Worm (Caenorhabditis elegans) whole organism, L2 larva: Measurements from ENCODE around the gene haf-3.

Experiments
- C34F6.9 ChIP-seq: fragments of 150-350 bp; optimal IDR thresholded peaks from 2 replicates; lab custom pipeline; 2014; ENCODE audit warnings: missing biosample characterization, missing genetic modification characterization
- F13H6.1 ChIP-seq: sonication (generic microtip); optimal IDR thresholded peaks from 2 replicates; lab custom pipeline; 2016; ENCODE audit warnings: missing genetic modification characterization, missing compliant biosample characterization
- Y55F3AM.14 ChIP-seq: fragments of 200-800 bp; sonication (Bioruptor generic); optimal IDR thresholded peaks from 2 replicates; lab custom pipeline; 2018; ENCODE audit warnings: mild to moderate bottlenecking, missing genetic modification characterization, missing compliant biosample characterization
- ZK546.5 ChIP-seq: sonication (generic microtip); optimal IDR thresholded peaks from 2 replicates; lab custom pipeline; 2017; ENCODE audit warnings: missing biosample characterization, missing genetic modification characterization
- alr-1 ChIP-seq: fragments of 150-350 bp; optimal IDR thresholded peaks from 2 replicates; lab custom pipeline; 2014; ENCODE audit warnings: missing biosample characterization, missing genetic modification characterization
- aly-2 ChIP-seq: fragments of 150-350 bp; optimal IDR thresholded peaks from 2 replicates; lab custom pipeline; 2014; ENCODE audit warnings: missing biosample characterization, missing genetic modification characterization
- ama-1 ChIP-seq: fragments of 150-350 bp; optimal IDR thresholded peaks from 2 replicates; lab custom pipeline; 2018; ENCODE audit warnings: inconsistent platforms
- blmp-1 ChIP-seq: sonication (generic microtip); optimal IDR thresholded peaks from 2 replicates; lab custom pipeline; 2017; ENCODE audit warnings: missing genetic modification characterization, mild to moderate bottlenecking, missing compliant biosample characterization, antibody characterized with exemption, moderate library complexity; ENCODE audit not compliant: insufficient read depth
- crh-2 ChIP-seq: sonication (generic microtip); optimal IDR thresholded peaks from 2 replicates; lab custom pipeline; 2017; ENCODE audit warnings: missing biosample characterization, missing genetic modification characterization
- dmd-4 ChIP-seq: sonication (generic microtip); optimal IDR thresholded peaks from 2 replicates; lab custom pipeline; 2017; ENCODE audit warnings: missing biosample characterization, missing genetic modification characterization
- elt-1 ChIP-seq: fragments of 150-350 bp; optimal IDR thresholded peaks from 2 replicates; lab custom pipeline; 2014; ENCODE audit warnings: missing biosample characterization, missing genetic modification characterization
- elt-3 ChIP-seq: sonication (generic microtip); optimal IDR thresholded peaks from 2 replicates; lab custom pipeline; 2017; ENCODE audit warnings: missing biosample characterization, missing genetic modification characterization
- fos-1 ChIP-seq: fragments of 150-350 bp; optimal IDR thresholded peaks from 2 replicates; lab custom pipeline; 2014; ENCODE audit warnings: missing biosample characterization, missing genetic modification characterization
- gmeb-1 ChIP-seq: fragments of 150-350 bp; optimal IDR thresholded peaks from 2 replicates; lab custom pipeline; 2014; ENCODE audit warnings: missing biosample characterization, missing genetic modification characterization
- lin-11 ChIP-seq: fragments of 150-350 bp; sonication (generic microtip); optimal IDR thresholded peaks from 2 replicates; lab custom pipeline; 2014; ENCODE audit warnings: missing biosample characterization, missing genetic modification characterization, inconsistent platforms, mixed read lengths
- lin-13 ChIP-seq: fragments of 150-350 bp; optimal IDR thresholded peaks from 2 replicates; lab custom pipeline; 2014; ENCODE audit warnings: missing biosample characterization, missing genetic modification reagents, missing genetic modification characterization
- lin-39 ChIP-seq: fragments of 150-350 bp; optimal IDR thresholded peaks from 2 replicates; lab custom pipeline; 2014; ENCODE audit warnings: missing biosample characterization, missing genetic modification reagents, missing genetic modification characterization
- mab-5 ChIP-seq: fragments of 150-350 bp; optimal IDR thresholded peaks from 2 replicates; lab custom pipeline; 2014; ENCODE audit warnings: missing biosample characterization, missing genetic modification characterization
- mdl-1 ChIP-seq, 2 experiments: fragments of 150-350 bp in 1 of 2; sonication (generic microtip) in 1 of 2; optimal IDR thresholded peaks; 2 replicates each; lab custom pipeline; 2017; ENCODE audit warnings: missing biosample characterization in 2 of 2, missing genetic modification characterization in 2 of 2
- nhr-11 ChIP-seq: fragments of 150-350 bp; optimal IDR thresholded peaks from 2 replicates; lab custom pipeline; 2014; ENCODE audit warnings: missing biosample characterization, missing genetic modification characterization
- nhr-12 ChIP-seq: fragments of 150-350 bp; optimal IDR thresholded peaks from 2 replicates; lab custom pipeline; 2014; ENCODE audit warnings: missing biosample characterization, missing genetic modification characterization
- nhr-129 ChIP-seq: fragments of 150-350 bp; optimal IDR thresholded peaks from 2 replicates; lab custom pipeline; 2014; ENCODE audit warnings: missing biosample characterization, missing genetic modification characterization
- nhr-21 ChIP-seq: fragments of 150-350 bp; optimal IDR thresholded peaks from 2 replicates; lab custom pipeline; 2014; ENCODE audit warnings: missing biosample characterization, missing genetic modification characterization
- nhr-237 ChIP-seq: fragments of 150-350 bp; optimal IDR thresholded peaks from 2 replicates; lab custom pipeline; 2014; ENCODE audit warnings: missing biosample characterization, missing genetic modification characterization
- nhr-25 ChIP-seq: fragments of 150-350 bp; sonication (generic microtip); optimal IDR thresholded peaks from 3 replicates; lab custom pipeline; 2014; ENCODE audit warnings: missing biosample characterization, missing genetic modification characterization
- nhr-77 ChIP-seq: fragments of 150-350 bp; optimal IDR thresholded peaks from 2 replicates; lab custom pipeline; 2014; ENCODE audit warnings: missing biosample characterization, missing genetic modification characterization
- sem-4 ChIP-seq: fragments of 150-350 bp; optimal IDR thresholded peaks from 2 replicates; lab custom pipeline; 2014; ENCODE audit warnings: missing biosample characterization, missing genetic modification reagents, missing genetic modification characterization
- skn-1 ChIP-seq: sonication (generic microtip); optimal IDR thresholded peaks from 2 replicates; lab custom pipeline; 2017; ENCODE audit warnings: missing biosample characterization, missing genetic modification characterization
- sma-3 ChIP-seq: sonication (generic microtip); optimal IDR thresholded peaks from 2 replicates; lab custom pipeline; 2016; ENCODE audit warnings: missing genetic modification reagents, missing genetic modification characterization, missing compliant biosample characterization
- sma-9 ChIP-seq, 2 experiments: fragments of 150-350 bp in 1 of 2; sonication (generic microtip) in 1 of 2; optimal IDR thresholded peaks; 2 replicates each; lab custom pipeline; 2014 to 2016; ENCODE audit warnings: missing genetic modification characterization in 2 of 2, mild to moderate bottlenecking in 1 of 2, missing biosample characterization in 1 of 2, missing compliant biosample characterization in 1 of 2, missing genetic modification reagents in 1 of 2, moderate library complexity in 1 of 2
- unc-39 ChIP-seq: fragments of 150-350 bp; optimal IDR thresholded peaks from 2 replicates; lab custom pipeline; 2014; ENCODE audit warnings: missing biosample characterization, missing genetic modification characterization
- unc-62 ChIP-seq: fragments of 150-350 bp; optimal IDR thresholded peaks from 2 replicates; lab custom pipeline; 2014; ENCODE audit warnings: missing biosample characterization, missing genetic modification reagents, missing genetic modification characterization
- zag-1 ChIP-seq: fragments of 150-350 bp; optimal IDR thresholded peaks from 2 replicates; lab custom pipeline; 2014; ENCODE audit warnings: missing biosample characterization, missing genetic modification characterization
- ztf-11 ChIP-seq: sonication (generic microtip); optimal IDR thresholded peaks from 2 replicates; lab custom pipeline; 2017; ENCODE audit warnings: missing biosample characterization, missing genetic modification characterization
- ztf-4 ChIP-seq: fragments of 150-350 bp; optimal IDR thresholded peaks from 2 replicates; lab custom pipeline; 2014; ENCODE audit warnings: missing biosample characterization, missing genetic modification characterization

The haf-3 gene

DNA sequence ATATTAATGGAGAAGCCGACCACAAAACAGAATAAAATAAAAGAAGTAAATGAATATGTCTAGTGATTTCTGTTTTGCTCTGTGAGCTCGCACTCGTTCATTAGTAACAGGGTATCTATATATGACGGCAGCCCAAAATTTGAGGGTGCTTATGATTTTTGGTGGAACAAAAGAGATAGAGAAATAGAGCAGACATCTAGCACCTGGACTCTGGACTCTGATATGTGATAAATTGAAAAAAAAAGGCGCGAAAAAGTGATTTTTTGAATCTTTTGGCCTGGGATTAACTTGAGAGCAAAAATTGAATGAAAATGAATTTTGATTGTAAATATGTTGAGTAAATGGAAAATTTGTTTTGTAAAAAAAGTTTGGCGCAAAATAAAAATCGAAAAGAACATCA lies 10.7 kb upstream of the haf-3 start, which contains the start of gene nhr-283:
nhr-283 (minus strand) TSS at position 101 of the 400 bp plus-strand sequence.
- TF ChIP-seq dmd-4, result no peak
- no peak for TF ChIP-seq alr-1 (tag; lab: Kevin White, UChicago)
- no peak for TF ChIP-seq nhr-21
- no peak for TF ChIP-seq ztf-11 (tag; lab: Kevin White, UChicago)
- TF ChIP-seq nhr-129 (tag; lab: Kevin White, UChicago), result no peak
- TF ChIP-seq gmeb-1 (tag; lab: Kevin White, UChicago), result no peak
- TF ChIP-seq unc-62, result no peak
- no peak for TF ChIP-seq nhr-12
- TF ChIP-seq zag-1 (tag; lab: Kevin White, UChicago), result no peak
- no peak for TF ChIP-seq elt-1 (tag; lab: Kevin White, UChicago)
- TF ChIP-seq crh-2 (tag; lab: Kevin White, UChicago), result no peak
- no peak for TF ChIP-seq fos-1 (tag; lab: Kevin White, UChicago)
- TF ChIP-seq aly-2 (tag; lab: Kevin White, UChicago), result no peak
- no peak for TF ChIP-seq ztf-4 (tag; lab: Kevin White, UChicago)
- no peak for TF ChIP-seq Y55F3AM.14
- TF ChIP-seq ZK546.5, result no peak
- no peak for TF ChIP-seq sem-4 (tag; lab: Kevin White, UChicago)
- TF ChIP-seq nhr-237 (tag; lab: Kevin White, UChicago), result no peak
- TF ChIP-seq sma-3, result no peak
- no peak for TF ChIP-seq blmp-1

DNA sequence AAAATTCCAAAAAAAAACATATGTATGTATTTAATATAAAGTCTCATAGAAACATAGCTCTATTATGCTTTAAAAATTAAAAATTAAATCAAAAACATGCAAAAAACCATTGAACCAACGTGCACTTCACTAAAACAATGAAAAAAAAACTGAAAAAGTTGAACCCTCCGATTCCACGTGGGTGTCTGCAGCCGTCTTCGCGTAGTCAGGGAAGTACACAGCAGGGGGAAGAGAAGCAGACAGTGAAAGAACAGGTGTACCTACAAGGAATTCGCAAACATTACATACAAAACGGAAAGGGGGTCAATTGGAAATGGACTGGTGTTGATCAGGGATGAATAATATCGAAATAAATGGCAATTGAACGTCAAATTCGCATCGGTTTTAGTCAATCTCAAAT lies 8.0 kb upstream of the haf-3 start:
- TF ChIP-seq sma-9 (GFP tag; optimal IDR thresholded peaks at IDR 0.05; lab: Kevin White, UChicago) (peak; percentile 29), sma-9 (tag; optimal IDR thresholded peaks at IDR 0.05; lab: Kevin White, UChicago) (no peak), unc-39 (tag; lab: Kevin White, UChicago) (no peak), lin-11 (tag; lab: Kevin White, UChicago) (no peak), ama-1 (lab: Kevin White, UChicago) (no peak), skn-1 (tag; lab: Kevin White, UChicago) (no peak), nhr-129 (tag; lab: Kevin White, UChicago) (no peak), mdl-1 (tag; optimal IDR thresholded peaks at IDR 0.05; lab: Kevin White, UChicago) (peak in 1 of 2 experiments; percentile 1)

DNA sequence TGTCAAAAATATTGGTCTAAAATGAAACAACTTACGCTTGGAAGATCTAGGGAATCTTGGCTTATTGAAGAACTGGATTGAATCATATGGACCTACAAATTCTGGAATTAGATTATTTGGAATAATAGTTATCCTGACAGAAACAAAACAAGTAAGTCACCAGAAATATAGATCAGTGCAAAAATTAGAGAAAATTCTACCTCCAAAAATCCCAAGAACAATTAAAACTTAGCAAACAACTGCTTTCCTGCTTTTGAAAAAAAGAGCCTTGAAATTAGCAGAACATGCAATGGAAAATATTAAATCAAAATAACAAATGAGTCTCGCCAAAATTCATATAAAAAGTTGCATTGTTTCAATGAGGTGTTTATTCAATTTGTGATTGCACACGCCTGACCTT lies 7.2 kb upstream of the haf-3 start, which contains the start of gene nhr-60:
nhr-60 (minus strand) TSS at position 101 of the 400 bp plus-strand sequence.
- TF ChIP-seq crh-2 (tag; lab: Kevin White, UChicago) (no peak), fos-1 (tag; lab: Kevin White, UChicago) (no peak), mab-5 (no peak), ama-1 (lab: Kevin White, UChicago) (no peak), nhr-25 (tag; lab: Kevin White, UChicago) (no peak), elt-3 (tag; lab: Kevin White, UChicago) (no peak), lin-11 (tag; lab: Kevin White, UChicago) (no peak), mdl-1 (tag; optimal IDR thresholded peaks at IDR 0.05; lab: Kevin White, UChicago) (no peak), lin-13 (GFP tag; lab: Kevin White, UChicago) (no peak), nhr-21 (no peak), F13H6.1 (tag; lab: Kevin White, UChicago) (no peak), gmeb-1 (tag; lab: Kevin White, UChicago) (no peak), nhr-77 (tag; lab: Kevin White, UChicago) (no peak), zag-1 (tag; lab: Kevin White, UChicago) (no peak), sem-4 (tag; lab: Kevin White, UChicago) (no peak), sma-3 (no peak), aly-2 (tag; lab: Kevin White, UChicago) (no peak), lin-39 (tag; lab: Kevin White, UChicago) (no peak), C34F6.9 (no peak)
- TF ChIP-seq, all 48 proteins: peak for 0

DNA sequence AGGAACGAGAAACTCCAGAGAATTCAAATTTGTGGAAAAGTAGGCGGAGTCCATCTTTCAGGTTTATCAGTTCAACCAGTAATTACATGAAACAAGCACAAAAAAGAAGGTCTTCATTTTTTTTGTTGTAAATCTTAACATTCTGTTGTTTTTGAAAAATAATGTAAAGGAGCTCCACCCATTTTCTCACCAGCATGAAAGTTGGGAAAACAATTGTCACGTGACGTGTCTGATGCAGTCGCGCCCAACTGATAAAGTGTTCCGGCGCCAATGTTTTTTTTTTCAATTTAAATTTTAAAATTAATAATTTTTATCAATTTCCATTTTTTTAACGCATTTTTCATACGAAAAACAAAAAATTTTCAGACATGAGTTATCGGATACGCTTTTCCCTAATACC lies 3.1 kb upstream of the haf-3 start, which contains the start of gene F57A10.4:
F57A10.4 (plus strand) TSS at position 367 of the 400 bp plus-strand sequence.
- TF ChIP-seq sma-3, result no peak
- TF ChIP-seq fos-1 (tag; lab: Kevin White, UChicago), result no peak
- TF ChIP-seq ZK546.5, result no peak

DNA sequence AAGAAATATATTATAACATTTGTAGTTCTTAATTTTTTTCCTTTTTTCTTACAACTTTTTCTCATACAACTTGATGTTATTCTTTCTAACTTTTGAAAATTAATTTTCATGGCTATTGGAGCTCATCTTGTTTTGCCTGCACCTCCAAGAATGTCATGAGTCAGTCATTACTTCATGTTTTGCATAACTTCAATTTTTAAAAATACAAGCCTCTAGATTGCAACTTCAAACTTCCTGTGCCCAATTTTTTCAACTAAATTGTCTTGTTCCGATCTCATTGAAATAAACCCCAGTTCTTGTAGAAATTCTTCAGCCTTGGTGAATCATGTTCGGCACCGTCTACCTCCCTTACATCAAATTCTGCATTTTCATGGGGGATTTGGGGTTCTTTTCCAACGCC lies 7.5 kb downstream of the haf-3 start, which contains the start of gene str-9:
str-9 (plus strand) TSS at position 301 of the 400 bp plus-strand sequence.
- TF ChIP-seq nhr-11, result no peak
